Fruit fly (Drosophila melanogaster): ENCODE measurements around the gene CG6656.
A peak's percentile ranks its signal among the peaks of the same experiment; 100 is the strongest.

The CG6656 gene

dm6 chr3R:21837069-21837977 is 37.8 kb upstream of the CG6656 start (continued):
- TF ChIP-seq Sox14 (GFP tag; optimal IDR thresholded peaks at IDR 0.05) (no peak), dsx (GFP tag; optimal IDR thresholded peaks at IDR 0.05; ENCODE audit: poor library complexity, severe bottlenecking) (peak; percentile 40), Ets21C (GFP tag; optimal IDR thresholded peaks at IDR 0.05) (no peak), CG11762 (GFP tag; optimal IDR thresholded peaks at IDR 0.05; ENCODE audit: insufficient read depth) (peak; percentile 63), vri (GFP tag; optimal IDR thresholded peaks at IDR 0.05) (peak; percentile 5), CG15336 (GFP tag; IDR thresholded peaks at IDR 0.05) (0 out of 2 replicates have a peak, but pooled peaks have one; percentile 14), CG8119 (GFP tag; IDR thresholded peaks at IDR 0.05) (peak; percentile 28; the same call in 2 of the 3 replicates), Met (GFP tag; optimal IDR thresholded peaks at IDR 0.05) (no peak), Smox (GFP tag; optimal IDR thresholded peaks at IDR 0.05) (no peak), CG10669 (GFP tag; optimal IDR thresholded peaks at IDR 0.05) (peak; percentile 80), CG1621 (tag; optimal IDR thresholded peaks at IDR 0.05) (no peak), CG11902 (GFP tag; optimal IDR thresholded peaks at IDR 0.05) (peak; percentile 29), CG6163 (GFP tag; IDR thresholded peaks at IDR 0.05) (peak; percentile 91), Blimp-1 (GFP tag; optimal IDR thresholded peaks at IDR 0.05) (peak; percentile 5), achi (GFP tag; optimal IDR thresholded peaks at IDR 0.05) (no peak), net (GFP tag; optimal IDR thresholded peaks at IDR 0.05) (no peak), fkh (GFP tag; optimal IDR thresholded peaks at IDR 0.05) (no peak), Hr38 (GFP tag; optimal IDR thresholded peaks at IDR 0.05) (no peak), lz (GFP tag; optimal IDR thresholded peaks at IDR 0.05) (peak; percentile 49), CG32006 (GFP tag; optimal IDR thresholded peaks at IDR 0.05) (no peak), acj6 (GFP tag; optimal IDR thresholded peaks at IDR 0.05) (no peak), CG4318 (GFP tag; optimal IDR thresholded peaks at IDR 0.05) (no peak), topi (GFP tag; optimal IDR thresholded peaks at IDR 0.05) (peak; percentile 67), CG16779 (tag; optimal IDR thresholded peaks at IDR 0.05) (peak; percentile 68), Ets96B (tag; optimal IDR thresholded peaks at IDR 0.05) (peak; percentile 4), Eip78C (GFP tag) (peak; percentile 47), Lpt (GFP tag; optimal IDR thresholded peaks at IDR 0.05) (peak; percentile 67), Eip93F (GFP tag; optimal IDR thresholded peaks at IDR 0.05) (no peak)

- TF ChIP-seq CG8632 (GFP tag; optimal IDR thresholded peaks at IDR 0.05) (peak; percentile 86), fkh (GFP tag; optimal IDR thresholded peaks at IDR 0.05) (no peak), CG6808 (GFP tag; optimal IDR thresholded peaks at IDR 0.05) (peak; percentile 89), Ets96B (tag; optimal IDR thresholded peaks at IDR 0.05) (peak; percentile 81), Ets21C (GFP tag; optimal IDR thresholded peaks at IDR 0.05) (peak; percentile 83), CG4318 (GFP tag; optimal IDR thresholded peaks at IDR 0.05) (peak; percentile 89), dac (GFP tag; optimal IDR thresholded peaks at IDR 0.05) (peak; percentile 83), Met (GFP tag; optimal IDR thresholded peaks at IDR 0.05) (peak; percentile 92), Smox (GFP tag; optimal IDR thresholded peaks at IDR 0.05) (peak; percentile 89), CG3032 (tag; optimal IDR thresholded peaks at IDR 0.05) (peak; percentile 87), achi (GFP tag; optimal IDR thresholded peaks at IDR 0.05) (peak; percentile 87), dsx (GFP tag; optimal IDR thresholded peaks at IDR 0.05; ENCODE audit: poor library complexity, severe bottlenecking) (peak; percentile 76), ss (GFP tag; optimal IDR thresholded peaks at IDR 0.05) (peak; percentile 79 to 93), CG6792 (GFP tag; optimal IDR thresholded peaks at IDR 0.05) (peak; percentile 86), Sox14 (GFP tag; optimal IDR thresholded peaks at IDR 0.05) (peak; percentile 95), CG8119 (GFP tag; IDR thresholded peaks at IDR 0.05) (peak; percentile 77), Sox102F (GFP tag; optimal IDR thresholded peaks at IDR 0.05) (peak; percentile 90), Eip78C (GFP tag) (peak; percentile 99), CG6163 (GFP tag; IDR thresholded peaks at IDR 0.05) (peak; percentile 78), Sox15 (GFP tag; optimal IDR thresholded peaks at IDR 0.05) (peak; percentile 86), salr (GFP tag; optimal IDR thresholded peaks at IDR 0.05) (peak; percentile 71 to 95), Hr38 (GFP tag; optimal IDR thresholded peaks at IDR 0.05) (no peak), Gug (GFP tag; IDR thresholded peaks at IDR 0.05) (0 out of 2 replicates have a peak, but pooled peaks have one; percentile 56), lz (GFP tag; optimal IDR thresholded peaks at IDR 0.05) (peak; percentile 91), fd85E (GFP tag; optimal IDR thresholded peaks at IDR 0.05) (no peak), CG8319 (GFP tag; optimal IDR thresholded peaks at IDR 0.05) (peak; percentile 41), Eip93F (GFP tag; optimal IDR thresholded peaks at IDR 0.05) (peak; percentile 59), CG34406 (GFP tag; optimal IDR thresholded peaks at IDR 0.05) (peak; percentile 84), Hr39 (GFP tag; optimal IDR thresholded peaks at IDR 0.05) (peak; percentile 91), spab (GFP tag; optimal IDR thresholded peaks at IDR 0.05) (peak; percentile 93), CG11294 (GFP tag; IDR thresholded peaks at IDR 0.05) (peak; percentile 48), CG3919 (GFP tag; optimal IDR thresholded peaks at IDR 0.05) (peak; percentile 76), CG7368 (GFP tag; optimal IDR thresholded peaks at IDR 0.05) (peak; percentile 55)
These were observed 36.6 kb upstream of the CG6656 start for dm6 chr3R:21838505-21838956.
